Worm (Caenorhabditis elegans) whole organism, L3 larva: ENCODE results near the gene mtm-9.

Experiments used
- R02D3.7 ChIP-seq: fragments of 150-350 bp; optimal IDR thresholded peaks from 2 replicates; lab custom pipeline; 2014; ENCODE audit warnings: missing biosample characterization, missing genetic modification characterization
- ZK546.5 ChIP-seq: sonication (generic microtip); optimal IDR thresholded peaks from 2 replicates; lab custom pipeline; 2017; ENCODE audit warnings: missing biosample characterization, missing genetic modification characterization
- aly-2 ChIP-seq: fragments of 150-350 bp; optimal IDR thresholded peaks from 2 replicates; lab custom pipeline; 2014; ENCODE audit warnings: missing biosample characterization, missing genetic modification characterization
- ama-1 ChIP-seq: fragments of 150-350 bp; optimal IDR thresholded peaks from 2 replicates; lab custom pipeline; 2018
- ceh-16 ChIP-seq: sonication (generic microtip); optimal IDR thresholded peaks from 2 replicates; lab custom pipeline; 2017; ENCODE audit warnings: missing biosample characterization, missing genetic modification characterization
- ceh-28 ChIP-seq: fragments of 150-350 bp; optimal IDR thresholded peaks from 2 replicates; lab custom pipeline; 2014; ENCODE audit warnings: missing biosample characterization, missing genetic modification reagents, missing genetic modification characterization
- ceh-82 ChIP-seq: fragments of 150-350 bp; optimal IDR thresholded peaks from 2 replicates; lab custom pipeline; 2014; ENCODE audit warnings: missing biosample characterization, missing genetic modification characterization
- daf-12 ChIP-seq: fragments of 150-350 bp; optimal IDR thresholded peaks from 2 replicates; lab custom pipeline; 2014; ENCODE audit warnings: missing biosample characterization, missing genetic modification reagents, missing genetic modification characterization
- egl-27 ChIP-seq: sonication (generic microtip); optimal IDR thresholded peaks from 4 replicates; lab custom pipeline; 2017; ENCODE audit warnings: missing biosample characterization, missing genetic modification reagents, missing genetic modification characterization
- egl-5 ChIP-seq: fragments of 150-350 bp; optimal IDR thresholded peaks from 2 replicates; lab custom pipeline; 2017; ENCODE audit warnings: missing biosample characterization, missing genetic modification reagents, missing genetic modification characterization, inconsistent platforms
- elt-1 ChIP-seq: fragments of 150-350 bp; optimal IDR thresholded peaks from 2 replicates; lab custom pipeline; 2014; ENCODE audit warnings: missing biosample characterization, missing genetic modification characterization
- elt-2 ChIP-seq: sonication (generic microtip); optimal IDR thresholded peaks from 2 replicates; lab custom pipeline; 2016; ENCODE audit warnings: missing genetic modification reagents, mild to moderate bottlenecking, missing genetic modification characterization, missing compliant biosample characterization
- eor-1 ChIP-seq, 2 experiments: fragments of 150-350 bp; optimal IDR thresholded peaks; 2 replicates each; lab custom pipeline; 2014 to 2018; ENCODE audit warnings: missing biosample characterization in 2 of 2, missing genetic modification characterization in 2 of 2
- fkh-2 ChIP-seq: fragments of 150-350 bp; optimal IDR thresholded peaks from 2 replicates; lab custom pipeline; 2014; ENCODE audit warnings: missing biosample characterization, missing genetic modification reagents, missing genetic modification characterization
- fos-1 ChIP-seq: fragments of 150-350 bp; optimal IDR thresholded peaks from 2 replicates; lab custom pipeline; 2014; ENCODE audit warnings: missing biosample characterization, missing genetic modification characterization
- hmg-11 ChIP-seq: sonication (generic microtip); optimal IDR thresholded peaks from 2 replicates; lab custom pipeline; 2016; ENCODE audit warnings: missing genetic modification characterization, missing compliant biosample characterization
- jun-1 ChIP-seq: fragments of 150-350 bp; optimal IDR thresholded peaks from 2 replicates; lab custom pipeline; 2014; ENCODE audit warnings: missing biosample characterization, missing genetic modification reagents, missing genetic modification characterization
- lin-15B ChIP-seq: fragments of 150-350 bp; optimal IDR thresholded peaks from 2 replicates; lab custom pipeline; 2014; ENCODE audit warnings: missing biosample characterization, missing genetic modification characterization
- lin-39 ChIP-seq: fragments of 150-350 bp; optimal IDR thresholded peaks from 2 replicates; lab custom pipeline; 2018; ENCODE audit warnings: missing biosample characterization, missing genetic modification reagents, missing genetic modification characterization
- lsy-12 ChIP-seq: sonication (generic microtip); optimal IDR thresholded peaks from 2 replicates; lab custom pipeline; 2016; ENCODE audit warnings: mild to moderate bottlenecking, missing genetic modification characterization, missing compliant biosample characterization
- mdl-1 ChIP-seq: fragments of 150-350 bp; optimal IDR thresholded peaks from 2 replicates; lab custom pipeline; 2014; ENCODE audit warnings: missing biosample characterization, missing genetic modification characterization
- mml-1 ChIP-seq: fragments of 150-350 bp; sonication (generic microtip); optimal IDR thresholded peaks from 3 replicates; lab custom pipeline; 2014; ENCODE audit warnings: missing biosample characterization, missing genetic modification characterization
- nfya-1 ChIP-seq: sonication (generic microtip); optimal IDR thresholded peaks from 2 replicates; lab custom pipeline; 2017; ENCODE audit warnings: missing genetic modification characterization, mild to moderate bottlenecking, missing compliant biosample characterization, antibody characterized with exemption, moderate library complexity; ENCODE audit not compliant: insufficient read depth
- nhr-11 ChIP-seq: fragments of 150-350 bp; optimal IDR thresholded peaks from 2 replicates; lab custom pipeline; 2014; ENCODE audit warnings: missing biosample characterization, missing genetic modification characterization
- nhr-12 ChIP-seq: fragments of 150-350 bp; optimal IDR thresholded peaks from 2 replicates; lab custom pipeline; 2014; ENCODE audit warnings: missing biosample characterization, missing genetic modification characterization
- nhr-23 ChIP-seq: fragments of 150-350 bp; optimal IDR thresholded peaks from 2 replicates; lab custom pipeline; 2014; ENCODE audit warnings: missing biosample characterization, missing genetic modification reagents, missing genetic modification characterization
- nhr-237 ChIP-seq: fragments of 150-350 bp; optimal IDR thresholded peaks from 2 replicates; lab custom pipeline; 2014; ENCODE audit warnings: missing biosample characterization, missing genetic modification characterization
- nhr-25 ChIP-seq: sonication (generic microtip); optimal IDR thresholded peaks from 2 replicates; lab custom pipeline; 2017; ENCODE audit warnings: missing biosample characterization, missing genetic modification characterization
- nhr-28 ChIP-seq: fragments of 150-350 bp; optimal IDR thresholded peaks from 2 replicates; lab custom pipeline; 2014; ENCODE audit warnings: missing biosample characterization, missing genetic modification characterization
- nhr-43 ChIP-seq: sonication (generic microtip); optimal IDR thresholded peaks from 2 replicates; lab custom pipeline; 2016; ENCODE audit warnings: mild to moderate bottlenecking, missing genetic modification characterization, missing compliant biosample characterization; ENCODE audit not compliant: poor library complexity, severe bottlenecking
- nhr-67 ChIP-seq: fragments of 150-350 bp; optimal IDR thresholded peaks from 2 replicates; lab custom pipeline; 2014; ENCODE audit warnings: missing biosample characterization, missing genetic modification characterization
- nhr-76 ChIP-seq: fragments of 150-350 bp; sonication (generic microtip); optimal IDR thresholded peaks from 5 replicates; lab custom pipeline; 2014; ENCODE audit warnings: missing biosample characterization, missing genetic modification characterization
- nhr-77 ChIP-seq: fragments of 150-350 bp; optimal IDR thresholded peaks from 2 replicates; lab custom pipeline; 2014; ENCODE audit warnings: missing biosample characterization, missing genetic modification characterization
- pha-4 ChIP-seq: fragments of 150-350 bp; optimal IDR thresholded peaks from 2 replicates; lab custom pipeline; 2014; ENCODE audit warnings: missing biosample characterization, missing genetic modification reagents, missing genetic modification characterization
- pqm-1 ChIP-seq: fragments of 150-350 bp; optimal IDR thresholded peaks from 2 replicates; lab custom pipeline; 2017; ENCODE audit warnings: missing biosample characterization, missing genetic modification characterization, inconsistent platforms
- sea-2 ChIP-seq: fragments of 150-350 bp; sonication (generic microtip); optimal IDR thresholded peaks from 4 replicates; lab custom pipeline; 2014; ENCODE audit warnings: missing biosample characterization, missing genetic modification reagents, missing genetic modification characterization
- skn-1 ChIP-seq: fragments of 150-350 bp; optimal IDR thresholded peaks from 2 replicates; lab custom pipeline; 2014; ENCODE audit warnings: missing biosample characterization, missing genetic modification characterization
- snpc-4 ChIP-seq: fragments of 150-350 bp; optimal IDR thresholded peaks from 2 replicates; lab custom pipeline; 2014; ENCODE audit warnings: missing biosample characterization, missing genetic modification characterization
- tbx-2 ChIP-seq: sonication (generic microtip); optimal IDR thresholded peaks from 2 replicates; lab custom pipeline; 2016; ENCODE audit warnings: mild to moderate bottlenecking, missing genetic modification characterization, missing compliant biosample characterization
- unc-39 ChIP-seq: sonication (generic microtip); optimal IDR thresholded peaks from 4 replicates; lab custom pipeline; 2017; ENCODE audit warnings: missing biosample characterization, missing genetic modification characterization
- unc-62 ChIP-seq: fragments of 150-350 bp; sonication (generic microtip); optimal IDR thresholded peaks from 4 replicates; lab custom pipeline; 2014; ENCODE audit warnings: missing biosample characterization, missing genetic modification reagents, missing genetic modification characterization

mtm-9 gene

ce11 chrV:3743172-3743626 is at the start of gene mtm-9:
TSS of gene mtm-9 (plus strand) at chrV:3743576.
- no peak for TF ChIP-seq nhr-67
- TF ChIP-seq ama-1 (lab: Kevin White, UChicago): no peak
- no peak for TF ChIP-seq nhr-76
- no peak for TF ChIP-seq fkh-2 (tag; lab: Kevin White, UChicago)
- TF ChIP-seq nhr-43 (tag; lab: Kevin White, UChicago): no peak
- peak; percentile 49 for TF ChIP-seq nhr-23 (tag; lab: Kevin White, UChicago)
- no peak for TF ChIP-seq nhr-77
- TF ChIP-seq egl-5: no peak
- no peak for TF ChIP-seq nhr-11 (tag; lab: Kevin White, UChicago)
- no peak for TF ChIP-seq nhr-12 (tag; lab: Kevin White, UChicago)
- TF ChIP-seq aly-2 (tag; lab: Kevin White, UChicago): no peak
- TF ChIP-seq ceh-28 (tag; lab: Kevin White, UChicago): peak; percentile 43
- peak; percentile 96 for TF ChIP-seq R02D3.7 (tag; lab: Kevin White, UChicago)
- no peak for TF ChIP-seq egl-27 (tag; lab: Kevin White, UChicago)
- no peak for TF ChIP-seq lsy-12 (tag; lab: Kevin White, UChicago)
- no peak for TF ChIP-seq unc-39
- peak; percentile 62 for TF ChIP-seq nfya-1
- peak; percentile 33 for TF ChIP-seq snpc-4
- TF ChIP-seq ceh-82 (tag; lab: Kevin White, UChicago): no peak
- TF ChIP-seq pqm-1: no peak
- TF ChIP-seq eor-1 (tag; optimal IDR thresholded peaks at IDR 0.05; lab: Kevin White, UChicago): no peak
- no peak for TF ChIP-seq mml-1 (tag; lab: Kevin White, UChicago)
- TF ChIP-seq fos-1: no peak
- no peak for TF ChIP-seq nhr-25
- no peak for TF ChIP-seq mdl-1 (tag; lab: Kevin White, UChicago)
- no peak for TF ChIP-seq ZK546.5 (tag; lab: Kevin White, UChicago)
- no peak for TF ChIP-seq sea-2
- no peak for TF ChIP-seq unc-62 (GFP tag; lab: Kevin White, UChicago)
- TF ChIP-seq nhr-28 (tag; lab: Kevin White, UChicago): no peak
- TF ChIP-seq skn-1 (tag; lab: Kevin White, UChicago): peak; percentile 18
- no peak for TF ChIP-seq elt-1 (tag; lab: Kevin White, UChicago)
- no peak for TF ChIP-seq tbx-2 (tag; lab: Kevin White, UChicago)
- no peak for TF ChIP-seq elt-2 (tag; lab: Kevin White, UChicago)
- no peak for TF ChIP-seq lin-39 (tag; lab: Kevin White, UChicago)
- TF ChIP-seq lin-15B (tag; lab: Kevin White, UChicago): peak; percentile 53
- TF ChIP-seq pha-4 (tag; lab: Kevin White, UChicago): peak; percentile 75
- TF ChIP-seq jun-1: peak; percentile 6
- TF ChIP-seq nhr-237 (tag; lab: Kevin White, UChicago): no peak
- no peak for TF ChIP-seq daf-12 (tag; lab: Kevin White, UChicago)

- no peak for TF ChIP-seq ZK546.5 (tag; lab: Kevin White, UChicago)
- no peak for TF ChIP-seq ama-1 (lab: Kevin White, UChicago)
- TF ChIP-seq lsy-12 (tag; lab: Kevin White, UChicago): no peak
- no peak for TF ChIP-seq fos-1
- TF ChIP-seq ceh-16 (tag; lab: Kevin White, UChicago): no peak
- TF ChIP-seq unc-39: no peak
- no peak for TF ChIP-seq nhr-76
- TF ChIP-seq lin-15B (tag; lab: Kevin White, UChicago): no peak
- no peak for TF ChIP-seq tbx-2 (tag; lab: Kevin White, UChicago)
- no peak for TF ChIP-seq egl-5
- TF ChIP-seq hmg-11 (tag; lab: Kevin White, UChicago): no peak
- no peak for TF ChIP-seq nhr-67
- TF ChIP-seq aly-2 (tag; lab: Kevin White, UChicago): no peak
These were observed 49.7 kb upstream of the mtm-9 start for ce11 chrV:3693657-3694056.

ce11 chrV:3695254-3695653 is 48.1 kb upstream of the mtm-9 start:
- TF ChIP-seq nfya-1 (peak; percentile 11), sea-2 (no peak), nhr-23 (tag; lab: Kevin White, UChicago) (no peak), jun-1 (no peak), egl-27 (tag; lab: Kevin White, UChicago) (no peak)
